Fruit fly (Drosophila melanogaster) whole organism, pupa: ENCODE measurements around the gene CG9837.

Experiments
- CG14655 ChIP-seq: fragments of 200-800 bp; sonication (Bioruptor generic); optimal IDR thresholded peaks from 3 replicates; lab custom pipeline; 2017; ENCODE audit warnings: mild to moderate bottlenecking, missing biosample characterization, missing genetic modification reagents, missing genetic modification characterization
- CG9948 ChIP-seq: fragments of 200-800 bp; sonication (Bioruptor generic); optimal IDR thresholded peaks from 2 replicates; lab custom pipeline; 2018; ENCODE audit warnings: missing biosample characterization, mild to moderate bottlenecking, missing genetic modification characterization, moderate library complexity

DNA sequence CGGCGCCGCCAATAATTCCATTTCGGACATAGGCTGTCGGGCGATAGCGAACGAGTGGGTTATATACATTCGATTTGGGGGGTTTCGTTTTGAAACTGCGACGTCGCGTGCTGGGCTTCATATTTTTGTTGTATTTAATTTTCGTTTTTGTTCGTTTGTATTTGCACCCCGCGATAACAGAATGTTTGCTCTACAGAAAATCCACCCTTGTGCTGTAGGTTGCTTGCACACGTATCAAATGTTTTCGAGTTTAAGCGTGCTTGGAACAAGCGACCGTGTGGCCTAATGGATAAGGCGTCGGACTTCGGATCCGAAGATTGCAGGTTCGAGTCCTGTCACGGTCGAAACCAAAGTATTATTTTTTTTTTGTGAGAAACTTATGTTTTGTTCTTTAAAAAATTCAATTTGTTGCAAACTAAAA lies 49.3 kb upstream of the CG9837 start:
- TF ChIP-seq CG14655 (GFP tag; lab: Kevin White, UChicago) = no peak
- TF ChIP-seq CG9948 (tag; lab: Kevin White, UChicago) = no peak
